Worm (Caenorhabditis elegans): Measurements from ENCODE around the gene T07H3.8.
"Not testable (repeated sequence)": the region's sequence is repeated elsewhere in the genome, so short reads cannot be mapped to it uniquely, and the experiment has no call there.

Gene T07H3.8

ce11 chrII:1550501-1550900 lies 35.9 kb upstream of the T07H3.8 start, which contains the start of the genes fbxb-52 and fbxb-51 (continued):
- no peak for TF ChIP-seq fkh-3 (tag; optimal IDR thresholded peaks at IDR 0.05)
- no peak for TF ChIP-seq dpl-1 (GFP tag; optimal IDR thresholded peaks at IDR 0.05)
- no peak for TF ChIP-seq Y79H2A.3 (GFP tag; conservative IDR thresholded peaks at IDR 0.05)
- TF ChIP-seq repo-1 (tag; optimal IDR thresholded peaks at IDR 0.05) = no peak
- TF ChIP-seq cebp-2 (GFP tag; IDR thresholded peaks at IDR 0.05) = no peak
- TF ChIP-seq hlh-26 (GFP tag; conservative IDR thresholded peaks at IDR 0.05) = no peak
- TF ChIP-seq hmg-1.2 (GFP tag; IDR thresholded peaks at IDR 0.05) = no peak
- no peak for TF ChIP-seq aptf-2 (GFP tag; conservative IDR thresholded peaks at IDR 0.05)

ce11 chrII:1556217-1556616 lies 30.2 kb upstream of the T07H3.8 start, which contains the start of the genes fbxb-54 and fbxb-50:
Gene fbxb-54 (minus strand): TSS chrII:1556317.
Gene fbxb-50 (plus strand): TSS chrII:1556443.
- TF ChIP-seq ama-1 (optimal IDR thresholded peaks at IDR 0.05); ama-1 (GFP tag; optimal IDR thresholded peaks at IDR 0.05); atf-7 (tag; optimal IDR thresholded peaks at IDR 0.05); F33H1.4 (GFP tag; IDR thresholded peaks at IDR 0.05): not testable (repeated sequence)

DNA sequence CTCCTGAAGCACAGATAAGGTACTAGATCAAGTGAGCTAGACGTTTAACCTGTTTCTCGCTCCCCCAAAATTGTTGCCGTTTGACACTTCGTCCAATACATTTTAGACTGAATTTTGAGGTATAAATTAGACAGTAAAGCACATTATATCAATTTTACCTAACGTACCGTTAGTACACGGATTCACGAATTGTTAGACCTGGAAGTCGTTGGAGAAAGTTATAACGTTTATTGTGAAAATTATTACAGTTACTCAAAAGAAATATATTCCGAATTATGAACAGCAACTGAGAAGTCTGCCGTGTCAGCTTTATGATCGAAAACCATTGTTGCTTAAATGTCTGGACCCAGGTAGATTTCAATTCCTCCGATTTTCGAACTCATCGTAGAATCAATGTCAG lies 25.6 kb upstream of the T07H3.8 start:
- TF ChIP-seq nhr-179 (tag; optimal IDR thresholded peaks at IDR 0.05) (no peak), ets-4 (GFP tag; optimal IDR thresholded peaks at IDR 0.05) (no peak), madf-10 (tag; optimal IDR thresholded peaks at IDR 0.05) (no peak), ceh-91 (GFP tag; IDR thresholded peaks at IDR 0.05) (no peak), lin-54 (GFP tag; optimal IDR thresholded peaks at IDR 0.05) (no peak), ztf-18 (tag; optimal IDR thresholded peaks at IDR 0.05) (no peak), snpc-1.3 (tag; optimal IDR thresholded peaks at IDR 0.05; ENCODE audit: insufficient read depth) (no peak), fkh-3 (tag; optimal IDR thresholded peaks at IDR 0.05) (no peak), rec-8 (tag; optimal IDR thresholded peaks at IDR 0.05) (no peak), ceh-79 (tag; optimal IDR thresholded peaks at IDR 0.05) (no peak), sea-2 (GFP tag; IDR thresholded peaks at IDR 0.05) (no peak), bed-2 (GFP tag; IDR thresholded peaks at IDR 0.05) (no peak), F37B4.10 (GFP tag; IDR thresholded peaks at IDR 0.05) (no peak), B0261.1 (tag; optimal IDR thresholded peaks at IDR 0.05) (no peak), aptf-2 (GFP tag; conservative IDR thresholded peaks at IDR 0.05) (no peak), snpc-4 (GFP tag; optimal IDR thresholded peaks at IDR 0.05) (no peak), snpc-4 (tag; optimal IDR thresholded peaks at IDR 0.05) (no peak)

ce11 chrII:1561863-1562262 lies 24.5 kb upstream of the T07H3.8 start, which contains the start of gene K05F6.14:
Gene K05F6.14 (plus strand): TSS chrII:1562163.
- no peak for TF ChIP-seq let-526 (GFP tag; IDR thresholded peaks at IDR 0.05)
- TF ChIP-seq tlf-1 (GFP tag; optimal IDR thresholded peaks at IDR 0.05) = no peak
- TF ChIP-seq snpc-4 (GFP tag; optimal IDR thresholded peaks at IDR 0.05) = no peak
- no peak for TF ChIP-seq snpc-4 (tag; optimal IDR thresholded peaks at IDR 0.05)
- TF ChIP-seq rcor-1 (GFP tag; IDR thresholded peaks at IDR 0.05) = no peak
- no peak for TF ChIP-seq rec-8 (tag; optimal IDR thresholded peaks at IDR 0.05)
- TF ChIP-seq ztf-3 (GFP tag; optimal IDR thresholded peaks at IDR 0.05) = no peak
- TF ChIP-seq bed-1 (GFP tag; IDR thresholded peaks at IDR 0.05) = no peak
- TF ChIP-seq nfyb-1 (GFP tag; IDR thresholded peaks at IDR 0.05) = no peak
- no peak for TF ChIP-seq Y56A3A.18 (GFP tag; IDR thresholded peaks at IDR 0.05)
- TF ChIP-seq B0035.1 (tag; optimal IDR thresholded peaks at IDR 0.05) = no peak
- TF ChIP-seq pbrm-1 (GFP tag; IDR thresholded peaks at IDR 0.05) = no peak
- TF ChIP-seq ceh-91 (GFP tag; IDR thresholded peaks at IDR 0.05) = no peak
- no peak for TF ChIP-seq hmg-20 (GFP tag; IDR thresholded peaks at IDR 0.05)
- TF ChIP-seq sea-2 (GFP tag; IDR thresholded peaks at IDR 0.05) = no peak
- no peak for TF ChIP-seq gei-17 (GFP tag; optimal IDR thresholded peaks at IDR 0.05)
- TF ChIP-seq ztf-28 (GFP tag; IDR thresholded peaks at IDR 0.05) = no peak
